Fruit fly (Drosophila melanogaster) whole organism, embryonic: ENCODE measurements around the gene CG16853.

ENCODE experiments used
- CG10366 ChIP-seq: fragments of 200-800 bp; sonication (Bioruptor generic); IDR thresholded peaks from 2 replicates; pipeline ENCODE4 v1.3.6; 2022; ENCODE audit warnings: missing biosample characterization, missing genetic modification characterization
- CG11085 ChIP-seq: fragments of 200-800 bp; sonication (Bioruptor generic); IDR thresholded peaks from 2 replicates; pipeline ENCODE4 v1.3.6; 2022; ENCODE audit warnings: missing biosample characterization, missing genetic modification characterization
- CG11723 ChIP-seq: fragments of 200-800 bp; sonication (Bioruptor generic); optimal IDR thresholded peaks from 2 replicates; lab custom pipeline; 2017; ENCODE audit warnings: missing biosample characterization, mild to moderate bottlenecking, missing genetic modification characterization
- CG12104 ChIP-seq: fragments of 200-800 bp; sonication (Bioruptor generic); optimal IDR thresholded peaks from 3 replicates; lab custom pipeline; 2016; ENCODE audit warnings: missing biosample characterization, missing genetic modification characterization
- CG12299 ChIP-seq: fragments of 200-800 bp; sonication (Bioruptor generic); optimal IDR thresholded peaks from 2 replicates; lab custom pipeline; 2018; ENCODE audit warnings: missing biosample characterization, mild to moderate bottlenecking, missing genetic modification characterization
- CG13624 ChIP-seq: fragments of 200-800 bp; sonication (Bioruptor generic); optimal IDR thresholded peaks from 2 replicates; lab custom pipeline; 2016; ENCODE audit warnings: missing biosample characterization, missing genetic modification characterization
- CG1529 ChIP-seq: fragments of 200-800 bp; sonication (Bioruptor generic); optimal IDR thresholded peaks from 3 replicates; lab custom pipeline; 2018; ENCODE audit warnings: missing biosample characterization, missing genetic modification characterization
- CG15479 ChIP-seq: fragments of 200-800 bp; sonication (Bioruptor generic); optimal IDR thresholded peaks from 3 replicates; lab custom pipeline; 2019; ENCODE audit warnings: missing biosample characterization, mild to moderate bottlenecking, missing genetic modification characterization, moderate library complexity
- CG1647 ChIP-seq: fragments of 200-800 bp; sonication (Bioruptor generic); optimal IDR thresholded peaks from 3 replicates; lab custom pipeline; 2016; ENCODE audit warnings: missing biosample characterization, missing genetic modification characterization
- CG17328 ChIP-seq: fragments of 200-800 bp; sonication (Bioruptor generic); IDR thresholded peaks from 2 replicates; pipeline ENCODE4 v1.3.6; 2022; ENCODE audit warnings: missing biosample characterization, missing genetic modification characterization
- CG17612 ChIP-seq: fragments of 200-800 bp; sonication (Bioruptor generic); IDR thresholded peaks from 2 replicates; pipeline ENCODE4 v1.3.6; 2022; ENCODE audit warnings: missing biosample characterization, missing genetic modification characterization
- CG18476 ChIP-seq: fragments of 200-800 bp; sonication (Bioruptor generic); optimal IDR thresholded peaks from 2 replicates; lab custom pipeline; 2016; ENCODE audit warnings: missing biosample characterization, mild to moderate bottlenecking, missing genetic modification characterization
- CG2116 ChIP-seq: fragments of 200-800 bp; sonication (Bioruptor generic); optimal IDR thresholded peaks from 3 replicates; lab custom pipeline; 2018; ENCODE audit warnings: missing biosample characterization, mild to moderate bottlenecking, missing genetic modification characterization
- CG2199 ChIP-seq: fragments of 200-800 bp; sonication (Bioruptor generic); IDR thresholded peaks from 3 replicates; pipeline ENCODE4 v1.3.6; 2022; ENCODE audit warnings: missing biosample characterization, missing genetic modification characterization
- CG2202 ChIP-seq: fragments of 200-800 bp; sonication (Bioruptor generic); optimal IDR thresholded peaks from 2 replicates; lab custom pipeline; 2018; ENCODE audit warnings: missing biosample characterization, mild to moderate bottlenecking, missing genetic modification characterization
- CG3163 ChIP-seq: fragments of 200-800 bp; sonication (Bioruptor generic); optimal IDR thresholded peaks from 3 replicates; lab custom pipeline; 2016; ENCODE audit warnings: missing biosample characterization, missing genetic modification characterization
- CG32767 ChIP-seq: fragments of 200-800 bp; sonication (Bioruptor generic); IDR thresholded peaks from 2 replicates; pipeline ENCODE4 v1.3.6; 2022; ENCODE audit warnings: missing biosample characterization, missing genetic modification characterization
- CG34376 ChIP-seq: fragments of 200-800 bp; sonication (Bioruptor generic); optimal IDR thresholded peaks from 2 replicates; lab custom pipeline; 2018; ENCODE audit warnings: missing biosample characterization, mild to moderate bottlenecking, missing genetic modification characterization
- CG3995 ChIP-seq: fragments of 200-800 bp; sonication (Bioruptor generic); optimal IDR thresholded peaks from 3 replicates; lab custom pipeline; 2016; ENCODE audit warnings: missing biosample characterization, missing genetic modification characterization
- CG4424 ChIP-seq: fragments of 200-800 bp; sonication (Bioruptor generic); optimal IDR thresholded peaks from 3 replicates; lab custom pipeline; 2016; ENCODE audit warnings: missing biosample characterization, missing genetic modification characterization
- CG4617 ChIP-seq: fragments of 200-800 bp; sonication (Bioruptor generic); optimal IDR thresholded peaks from 3 replicates; lab custom pipeline; 2016; ENCODE audit warnings: missing biosample characterization, missing genetic modification characterization, borderline replicate concordance
- CG4707 ChIP-seq: fragments of 200-800 bp; sonication (Bioruptor generic); optimal IDR thresholded peaks from 2 replicates; lab custom pipeline; 2018; ENCODE audit warnings: missing biosample characterization, mild to moderate bottlenecking, missing genetic modification characterization, moderate library complexity
- CG5180 ChIP-seq: fragments of 200-800 bp; sonication (Bioruptor generic); optimal IDR thresholded peaks from 3 replicates; lab custom pipeline; 2017; ENCODE audit warnings: missing biosample characterization, missing genetic modification characterization, mild to moderate bottlenecking, moderate library complexity, missing genetic modification reagents
- CG6175 ChIP-seq: fragments of 200-800 bp; sonication (Bioruptor generic); IDR thresholded peaks from 3 replicates; pipeline ENCODE4 v1.3.6; 2022; ENCODE audit warnings: missing biosample characterization, missing genetic modification characterization
- CG7556 ChIP-seq: fragments of 200-800 bp; sonication (Bioruptor generic); optimal IDR thresholded peaks from 2 replicates; lab custom pipeline; 2017; ENCODE audit warnings: missing biosample characterization, mild to moderate bottlenecking, missing genetic modification characterization
- CG8478 ChIP-seq: fragments of >200 bp; optimal IDR thresholded peaks from 2 replicates; lab custom pipeline; 2018
- CG9817 ChIP-seq: fragments of 200-800 bp; sonication (Bioruptor generic); optimal IDR thresholded peaks from 2 replicates; lab custom pipeline; 2018; ENCODE audit warnings: missing biosample characterization, mild to moderate bottlenecking, missing genetic modification characterization, moderate library complexity
- Fer2 ChIP-seq: fragments of 200-800 bp; sonication (Bioruptor generic); optimal IDR thresholded peaks from 2 replicates; lab custom pipeline; 2018; ENCODE audit warnings: missing biosample characterization, mild to moderate bottlenecking, missing genetic modification characterization, moderate library complexity
- HmgD ChIP-seq: fragments of 200-800 bp; sonication (Bioruptor generic); optimal IDR thresholded peaks from 3 replicates; lab custom pipeline; 2016; ENCODE audit warnings: missing biosample characterization, missing genetic modification characterization
- MESR4 ChIP-seq: fragments of 200-800 bp; sonication (Bioruptor generic); optimal IDR thresholded peaks from 2 replicates; lab custom pipeline; 2018; ENCODE audit warnings: missing biosample characterization, mild to moderate bottlenecking, missing genetic modification characterization, moderate library complexity
- Mrtf ChIP-seq: fragments of 200-800 bp; sonication (Bioruptor generic); IDR thresholded peaks from 3 replicates; pipeline ENCODE4 v1.3.6; 2022; ENCODE audit warnings: missing biosample characterization, missing genetic modification characterization
- Sin3A ChIP-seq: fragments of >200 bp; optimal IDR thresholded peaks from 2 replicates; lab custom pipeline; 2018
- Six4 ChIP-seq: fragments of 200-800 bp; sonication (Bioruptor generic); optimal IDR thresholded peaks from 2 replicates; lab custom pipeline; 2016; ENCODE audit warnings: missing biosample characterization, missing genetic modification characterization
- Stat92E ChIP-seq, 3 experiments: fragments of >200 bp in 2 of 3; fragments of 200-800 bp in 1 of 3; sonication (Bioruptor generic) in 1 of 3; optimal IDR thresholded peaks; 2 replicates each; lab custom pipeline; 2017 to 2019; ENCODE audit warnings: missing biosample characterization in 3 of 3, missing genetic modification characterization in 3 of 3, mild to moderate bottlenecking in 1 of 3, moderate library complexity in 1 of 3
- Xbp1 ChIP-seq: fragments of 200-800 bp; sonication (Bioruptor generic); optimal IDR thresholded peaks from 3 replicates; lab custom pipeline; 2016; ENCODE audit warnings: missing biosample characterization, mild to moderate bottlenecking, missing genetic modification characterization
- ac ChIP-seq: fragments of 200-800 bp; sonication (Bioruptor generic); optimal IDR thresholded peaks from 3 replicates; lab custom pipeline; 2017; ENCODE audit warnings: missing biosample characterization, mild to moderate bottlenecking, missing genetic modification characterization
- bcd ChIP-seq: fragments of 200-800 bp; sonication (Bioruptor generic); optimal IDR thresholded peaks from 2 replicates; lab custom pipeline; 2017; ENCODE audit warnings: missing biosample characterization, mild to moderate bottlenecking, missing genetic modification characterization
- corto ChIP-seq: fragments of 200-800 bp; sonication (Bioruptor generic); optimal IDR thresholded peaks from 2 replicates; lab custom pipeline; 2016; ENCODE audit warnings: missing biosample characterization, mild to moderate bottlenecking, missing genetic modification characterization, moderate library complexity
- dm ChIP-seq: fragments of 200-800 bp; sonication (Bioruptor generic); optimal IDR thresholded peaks from 3 replicates; lab custom pipeline; 2016; ENCODE audit warnings: missing biosample characterization, missing genetic modification characterization
- exex ChIP-seq: fragments of 200-800 bp; sonication (Bioruptor generic); optimal IDR thresholded peaks from 4 replicates; lab custom pipeline; 2018; ENCODE audit warnings: missing biosample characterization, mild to moderate bottlenecking, missing genetic modification characterization, moderate library complexity
- fd64A ChIP-seq: fragments of 200-800 bp; sonication (Bioruptor generic); optimal IDR thresholded peaks from 3 replicates; lab custom pipeline; 2018; ENCODE audit warnings: missing biosample characterization, mild to moderate bottlenecking, missing genetic modification characterization
- fru ChIP-seq: fragments of >200 bp; optimal IDR thresholded peaks from 2 replicates; lab custom pipeline; 2017
- lilli ChIP-seq: fragments of 200-800 bp; sonication (Bioruptor generic); optimal IDR thresholded peaks from 3 replicates; lab custom pipeline; 2016; ENCODE audit warnings: missing biosample characterization, missing genetic modification characterization
- mam ChIP-seq: fragments of 200-800 bp; sonication (Bioruptor generic); optimal IDR thresholded peaks from 3 replicates; lab custom pipeline; 2016; ENCODE audit warnings: missing biosample characterization, missing genetic modification characterization
- nmo ChIP-seq: fragments of 200-800 bp; sonication (Bioruptor generic); optimal IDR thresholded peaks from 2 replicates; lab custom pipeline; 2018; ENCODE audit warnings: missing biosample characterization, mild to moderate bottlenecking, missing genetic modification characterization, moderate library complexity
- prd ChIP-seq, 3 experiments: fragments of >200 bp in 2 of 3; fragments of 200-800 bp in 1 of 3; sonication (Bioruptor generic) in 1 of 3; optimal IDR thresholded peaks in 2 of 3; IDR thresholded peaks in 1 of 3; 2 replicates in 2 of 3; 3 replicates in 1 of 3; pipeline versions ENCODE4 v1.3.6 to Lab custom; 2017 to 2022; ENCODE audit warnings: missing biosample characterization in 1 of 3, missing genetic modification characterization in 1 of 3
- psq ChIP-seq: fragments of 200-800 bp; sonication (Bioruptor generic); optimal IDR thresholded peaks from 2 replicates; lab custom pipeline; 2017; ENCODE audit warnings: missing biosample characterization, missing genetic modification characterization
- vvl ChIP-seq: fragments of 200-800 bp; sonication (Bioruptor generic); IDR thresholded peaks from 2 replicates; pipeline ENCODE4 v1.3.6; 2022; ENCODE audit warnings: missing biosample characterization, missing genetic modification characterization
- zfh1 ChIP-seq: fragments of 200-800 bp; sonication (Bioruptor generic); IDR thresholded peaks from 3 replicates; pipeline ENCODE4 v1.3.6; 2022; ENCODE audit warnings: missing biosample characterization, missing genetic modification characterization

CG16853 gene

DNA sequence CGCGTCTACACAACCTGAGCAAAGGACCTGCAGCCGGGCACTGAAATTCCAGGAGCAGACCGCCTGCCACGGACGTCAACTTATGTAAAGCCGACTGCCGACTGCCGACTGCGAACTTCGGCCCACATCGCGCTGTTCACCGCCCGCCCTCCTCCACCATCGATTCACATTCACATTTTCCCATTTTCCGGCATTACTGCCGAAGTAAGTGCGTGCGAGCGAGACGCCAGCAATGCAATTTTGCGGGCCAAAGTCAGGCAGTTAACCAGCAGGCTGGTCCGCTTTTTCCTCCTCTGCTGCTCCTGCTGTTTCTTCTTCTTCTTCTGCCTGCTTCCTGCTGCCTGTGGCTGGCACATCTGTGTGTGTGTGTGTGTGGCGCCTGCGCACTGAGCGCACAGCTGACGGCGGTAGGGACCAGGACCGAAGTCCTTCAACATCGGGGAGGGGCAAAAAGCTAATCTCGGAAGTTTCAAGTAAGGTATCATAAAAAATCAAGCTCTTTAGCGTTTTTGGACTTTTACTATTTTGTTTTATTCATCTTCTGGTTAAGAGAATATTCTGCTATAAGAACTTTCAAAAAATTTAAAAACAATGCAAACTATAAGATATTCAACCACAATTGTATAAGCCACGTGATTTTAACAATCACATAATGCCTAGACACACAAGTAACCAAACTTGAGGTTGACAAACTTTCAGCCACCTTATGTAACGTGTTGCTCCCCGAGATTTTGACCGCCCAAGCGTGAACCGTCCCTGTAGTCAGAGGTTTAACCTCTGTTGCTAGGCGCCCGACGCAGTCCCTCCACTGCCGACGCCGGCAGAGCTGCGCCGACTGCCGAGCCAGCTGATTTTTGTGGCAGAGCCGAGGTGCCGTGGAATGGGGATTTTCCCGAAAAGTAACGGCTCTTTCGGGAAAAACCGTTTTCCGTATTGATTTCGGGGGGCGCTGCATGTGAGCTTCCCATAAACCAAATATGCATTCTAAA is 6.0 kb downstream of the CG16853 start (continued):
- no peak for TF ChIP-seq corto (GFP tag; lab: Kevin White, UChicago)
- no peak for TF ChIP-seq CG12299 (tag; lab: Kevin White, UChicago)
- no peak for TF ChIP-seq Stat92E (GFP tag; optimal IDR thresholded peaks at IDR 0.05; lab: Kevin White, UChicago)
- TF ChIP-seq CG2116, result peak; percentile 12
- no peak for TF ChIP-seq fd64A (GFP tag; lab: Kevin White, UChicago)
- peak; percentile 69 for TF ChIP-seq mam
- TF ChIP-seq prd (optimal IDR thresholded peaks at IDR 0.05; lab: Kevin White, UChicago), result no peak
- TF ChIP-seq prd (GFP tag; IDR thresholded peaks at IDR 0.05; lab: Robert Waterston, UW), result no peak
- TF ChIP-seq CG32767, result no peak
- no peak for TF ChIP-seq ac (GFP tag; lab: Kevin White, UChicago)
- TF ChIP-seq fru (lab: Kevin White, UChicago), result no peak
- TF ChIP-seq bcd, result peak; percentile 37
- TF ChIP-seq MESR4 (GFP tag; lab: Kevin White, UChicago), result no peak
- no peak for TF ChIP-seq CG1529 (GFP tag; lab: Kevin White, UChicago)
- peak; percentile 50 for TF ChIP-seq Xbp1 (GFP tag; lab: Kevin White, UChicago)
- TF ChIP-seq CG11723 (GFP tag; lab: Kevin White, UChicago), result no peak
- peak; percentile 40 for TF ChIP-seq CG4424 (GFP tag; lab: Kevin White, UChicago)
- TF ChIP-seq lilli, result peak; percentile 67
- TF ChIP-seq Six4 (GFP tag; lab: Kevin White, UChicago), result peak; percentile 35
- TF ChIP-seq CG6175 (GFP tag; lab: Robert Waterston, UW), result no peak
- peak; percentile 32 for TF ChIP-seq CG18476 (GFP tag; lab: Kevin White, UChicago)
- peak; percentile 55 for TF ChIP-seq nmo (GFP tag; lab: Kevin White, UChicago)
- TF ChIP-seq vvl (GFP tag; lab: Robert Waterston, UW), result no peak
- TF ChIP-seq Sin3A (lab: Kevin White, UChicago), result no peak
- no peak for TF ChIP-seq CG2202 (tag; lab: Kevin White, UChicago)
- TF ChIP-seq dm (GFP tag; lab: Kevin White, UChicago), result no peak
- no peak for TF ChIP-seq CG8478 (lab: Kevin White, UChicago)
- 0 out of 3 replicates have a peak, but pooled peaks have one; percentile 7 for TF ChIP-seq zfh1
- TF ChIP-seq CG17612, result no peak
- no peak for TF ChIP-seq psq (GFP tag; lab: Kevin White, UChicago)
- no peak for TF ChIP-seq exex
- peak; percentile 33 for TF ChIP-seq CG9817 (tag; lab: Kevin White, UChicago)
- no peak for TF ChIP-seq Mrtf
- TF ChIP-seq CG4617 (GFP tag; lab: Kevin White, UChicago), result no peak
- TF ChIP-seq HmgD (GFP tag; lab: Kevin White, UChicago), result no peak
- no peak; the same call in 1 of the 2 replicates for TF ChIP-seq CG10366 (GFP tag; lab: Robert Waterston, UW)
- no peak for TF ChIP-seq CG5180 (GFP tag; lab: Kevin White, UChicago)
- no peak for TF ChIP-seq CG3995 (GFP tag; lab: Kevin White, UChicago)
- peak; percentile 57 for TF ChIP-seq CG13624 (GFP tag; lab: Kevin White, UChicago)
- TF ChIP-seq CG12104 (GFP tag; lab: Kevin White, UChicago), result no peak
- no peak for TF ChIP-seq CG4707 (GFP tag; lab: Kevin White, UChicago)
- TF ChIP-seq CG11085, result no peak
- peak; percentile 40 for TF ChIP-seq CG34376 (GFP tag; lab: Kevin White, UChicago)
- TF ChIP-seq CG1647 (GFP tag; lab: Kevin White, UChicago), result peak; percentile 14
- no peak for TF ChIP-seq Fer2 (tag; lab: Kevin White, UChicago)
- no peak for TF ChIP-seq CG17328
- no peak for TF ChIP-seq CG15479
- TF ChIP-seq CG2199 (GFP tag; lab: Robert Waterston, UW), result no peak
- TF ChIP-seq CG7556 (GFP tag; lab: Kevin White, UChicago), result peak; percentile 80
- peak; percentile 21 for TF ChIP-seq CG3163 (GFP tag; lab: Kevin White, UChicago)
